Worm (Caenorhabditis elegans): ENCODE results near the gene T16G1.5.

- TF ChIP-seq nhr-12 (tag; optimal IDR thresholded peaks at IDR 0.05) (no peak), elt-1 (tag; optimal IDR thresholded peaks at IDR 0.05; ENCODE audit: borderline replicate concordance, insufficient read depth) (no peak), pha-4 (tag; optimal IDR thresholded peaks at IDR 0.05) (no peak), M03D4.4 (tag; optimal IDR thresholded peaks at IDR 0.05) (no peak)
These were observed 40.6 kb downstream of the T16G1.5 start for ce11 chrV:12898583-12899232.

All from whole organism, mixed stage, embryonic.